Fruit fly (Drosophila melanogaster) whole organism, adult: ENCODE measurements around the gene futsch.

Experiments used
- CG11617 ChIP-seq: fragments of 200-800 bp; sonication (Bioruptor generic); optimal IDR thresholded peaks from 2 replicates; lab custom pipeline; 2017; ENCODE audit warnings: mild to moderate bottlenecking, missing biosample characterization, missing genetic modification reagents, missing genetic modification characterization
- CG12768 ChIP-seq: fragments of 200-800 bp; sonication (Bioruptor generic); optimal IDR thresholded peaks from 2 replicates; lab custom pipeline; 2017; ENCODE audit warnings: missing biosample characterization, missing genetic modification characterization, mild to moderate bottlenecking, moderate library complexity, missing genetic modification reagents
- CG14711 ChIP-seq: fragments of 200-800 bp; sonication (Bioruptor generic); optimal IDR thresholded peaks from 2 replicates; lab custom pipeline; 2018; ENCODE audit warnings: missing biosample characterization, mild to moderate bottlenecking, missing genetic modification characterization, moderate library complexity
- CG1620 ChIP-seq: fragments of 200-800 bp; sonication (Bioruptor generic); optimal IDR thresholded peaks from 2 replicates; lab custom pipeline; 2016; ENCODE audit warnings: missing biosample characterization, missing genetic modification characterization
- CG33017 ChIP-seq: fragments of 200-800 bp; sonication (Bioruptor generic); optimal IDR thresholded peaks from 2 replicates; lab custom pipeline; 2018; ENCODE audit warnings: missing biosample characterization, mild to moderate bottlenecking, missing genetic modification characterization, moderate library complexity
- CG5204 ChIP-seq: fragments of 200-800 bp; sonication (Bioruptor generic); optimal IDR thresholded peaks from 2 replicates; lab custom pipeline; 2016; ENCODE audit warnings: missing biosample characterization, missing genetic modification characterization
- CG7045 ChIP-seq: fragments of 200-800 bp; sonication (Bioruptor generic); optimal IDR thresholded peaks from 2 replicates; lab custom pipeline; 2017; ENCODE audit warnings: missing biosample characterization, mild to moderate bottlenecking, missing genetic modification characterization
- CG7101 ChIP-seq: fragments of 200-800 bp; sonication (Bioruptor generic); optimal IDR thresholded peaks from 2 replicates; lab custom pipeline; 2018; ENCODE audit warnings: missing biosample characterization, mild to moderate bottlenecking, missing genetic modification characterization, moderate library complexity
- Clk ChIP-seq: fragments of 200-800 bp; sonication (Bioruptor generic); optimal IDR thresholded peaks from 2 replicates; lab custom pipeline; 2017; ENCODE audit warnings: missing biosample characterization, missing genetic modification characterization
- Crg-1 ChIP-seq: fragments of 200-800 bp; sonication (Bioruptor generic); optimal IDR thresholded peaks from 2 replicates; lab custom pipeline; 2016; ENCODE audit warnings: missing biosample characterization, missing genetic modification characterization
- Hr96 ChIP-seq: fragments of 200-800 bp; sonication (Bioruptor generic); optimal IDR thresholded peaks from 2 replicates; lab custom pipeline; 2016; ENCODE audit warnings: missing biosample characterization, missing genetic modification characterization
- Mnt ChIP-seq: fragments of 200-800 bp; sonication (Bioruptor generic); optimal IDR thresholded peaks from 2 replicates; lab custom pipeline; 2016; ENCODE audit warnings: missing biosample characterization, mild to moderate bottlenecking, missing genetic modification characterization
- bab1 ChIP-seq: fragments of 200-800 bp; sonication (Bioruptor generic); optimal IDR thresholded peaks from 3 replicates; lab custom pipeline; 2019; ENCODE audit warnings: missing biosample characterization, mild to moderate bottlenecking, missing genetic modification characterization, moderate library complexity
- cic ChIP-seq: fragments of 200-800 bp; sonication (Bioruptor generic); optimal IDR thresholded peaks from 2 replicates; lab custom pipeline; 2017; ENCODE audit warnings: missing biosample characterization, mild to moderate bottlenecking, missing genetic modification characterization, moderate library complexity
- cnc ChIP-seq, 2 experiments: fragments of >200 bp; optimal IDR thresholded peaks; 2 replicates each; lab custom pipeline; 2017
- kay ChIP-seq: fragments of 200-800 bp; sonication (Bioruptor generic); peaks from one replicate; lab custom pipeline; 2016; ENCODE audit warnings: missing biosample characterization, missing genetic modification characterization, borderline replicate concordance
- ovo ChIP-seq: fragments of 200-800 bp; sonication (Bioruptor generic); optimal IDR thresholded peaks from 2 replicates; lab custom pipeline; 2016; ENCODE audit warnings: missing biosample characterization, missing genetic modification characterization
- pad ChIP-seq: fragments of 200-800 bp; sonication (Bioruptor generic); optimal IDR thresholded peaks from 3 replicates; lab custom pipeline; 2017; ENCODE audit warnings: missing biosample characterization, missing genetic modification characterization, mild to moderate bottlenecking, moderate library complexity, missing genetic modification reagents
- tj ChIP-seq: fragments of 200-800 bp; sonication (Bioruptor generic); optimal IDR thresholded peaks from 3 replicates; lab custom pipeline; 2017; ENCODE audit warnings: missing biosample characterization, mild to moderate bottlenecking, missing genetic modification characterization, moderate library complexity
- toe ChIP-seq: fragments of 200-800 bp; sonication (Bioruptor generic); optimal IDR thresholded peaks from 2 replicates; lab custom pipeline; 2016; ENCODE audit warnings: missing biosample characterization, missing genetic modification characterization

Gene futsch

DNA sequence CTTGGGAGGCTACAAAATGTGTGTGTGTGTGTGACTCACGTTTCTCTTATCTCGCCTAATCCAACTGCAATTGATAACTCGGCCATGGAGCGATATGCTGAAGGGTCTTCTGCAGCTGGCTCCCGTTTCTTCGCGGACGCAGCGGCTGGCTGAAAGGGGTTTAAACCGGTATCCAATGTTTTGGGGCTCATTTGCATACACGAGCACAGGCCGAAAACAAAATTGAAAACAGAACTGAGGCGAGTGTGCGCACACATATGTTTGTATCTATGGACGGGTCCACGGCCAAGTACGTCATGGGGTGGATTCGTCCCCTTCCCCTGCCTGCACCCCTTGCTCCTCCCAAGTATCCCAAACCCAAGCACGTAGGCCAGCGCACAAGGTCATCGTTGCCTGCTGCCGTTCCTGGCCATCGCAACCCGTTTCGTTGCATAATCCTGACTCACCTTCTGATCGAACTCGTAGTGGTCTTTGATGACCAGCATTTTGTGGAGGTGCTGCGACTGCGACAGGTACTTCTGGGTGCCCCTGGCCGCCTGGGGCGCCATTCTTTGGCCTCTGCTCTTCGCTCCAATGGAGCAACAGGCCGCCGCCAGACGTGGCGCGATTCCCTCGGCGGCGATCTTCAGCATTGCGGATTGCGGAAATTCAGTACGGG, 29.0 kb upstream of the futsch start:
- TF ChIP-seq bab1 (GFP tag; lab: Kevin White, UChicago) (no peak), cnc (optimal IDR thresholded peaks at IDR 0.05; lab: Kevin White, UChicago) (peak in 1 of 2 experiments; percentile 11), pad (no peak), CG33017 (tag; lab: Kevin White, UChicago) (no peak), tj (GFP tag; lab: Kevin White, UChicago) (no peak), CG12768 (GFP tag; lab: Kevin White, UChicago) (no peak)

DNA sequence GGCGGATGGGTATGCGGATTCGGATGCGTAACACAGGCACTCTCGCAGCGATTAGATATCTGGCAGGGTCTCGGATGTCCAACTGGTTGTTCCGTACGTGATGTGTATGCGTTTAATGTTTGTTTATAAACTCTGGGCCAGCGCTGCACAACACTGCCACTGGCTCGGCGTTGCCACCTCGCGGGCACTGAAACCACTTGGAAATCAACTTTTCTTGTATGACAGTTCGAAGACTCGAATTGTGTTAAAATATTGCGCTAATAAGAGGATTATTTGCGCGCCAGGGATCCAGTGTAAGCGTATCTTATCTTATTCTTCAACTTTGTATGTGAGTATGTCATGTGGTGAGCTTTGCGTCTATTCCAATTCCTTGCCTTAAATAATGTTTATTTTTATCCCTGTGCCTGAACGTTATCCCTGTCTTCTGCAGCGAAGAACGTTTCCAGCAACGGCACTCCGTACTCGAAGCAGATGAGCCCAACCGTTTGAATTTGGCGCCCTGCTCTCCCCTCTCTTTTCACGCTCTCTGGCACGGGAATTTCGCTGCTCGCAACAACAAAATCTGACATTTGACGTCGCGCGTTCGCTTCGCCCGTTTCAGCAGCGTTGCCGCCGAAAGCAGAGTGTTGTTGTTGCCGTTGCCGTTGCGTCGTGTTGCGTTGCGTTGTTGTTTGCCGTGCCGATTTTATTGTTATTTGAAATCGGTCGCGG, 28.4 kb upstream of the futsch start, which contains the start of the genes CG3719 and CG32813:
Gene CG3719, minus strand, starts transcription at position 131 of the 711 bp plus-strand sequence.
Gene CG32813, plus strand, starts transcription at position 565 of the 711 bp plus-strand sequence.
- TF ChIP-seq ovo, result no peak
- peak; percentile 41 for TF ChIP-seq CG14711
- TF ChIP-seq CG7101, result peak; percentile 44
- peak; percentile 51 for TF ChIP-seq pad
- peak; percentile 21 for TF ChIP-seq tj (GFP tag; lab: Kevin White, UChicago)
- no peak for TF ChIP-seq cic (GFP tag; lab: Kevin White, UChicago)
- TF ChIP-seq Crg-1, result peak; percentile 82
- peak; percentile 43 for TF ChIP-seq bab1 (GFP tag; lab: Kevin White, UChicago)
- peak; percentile 73 for TF ChIP-seq CG1620 (GFP tag; lab: Kevin White, UChicago)
- peak; percentile 52 for TF ChIP-seq Mnt (GFP tag; lab: Kevin White, UChicago)
- peak; percentile 14 for TF ChIP-seq CG11617 (GFP tag; lab: Kevin White, UChicago)
- TF ChIP-seq CG7045 (GFP tag; lab: Kevin White, UChicago), result no peak

DNA sequence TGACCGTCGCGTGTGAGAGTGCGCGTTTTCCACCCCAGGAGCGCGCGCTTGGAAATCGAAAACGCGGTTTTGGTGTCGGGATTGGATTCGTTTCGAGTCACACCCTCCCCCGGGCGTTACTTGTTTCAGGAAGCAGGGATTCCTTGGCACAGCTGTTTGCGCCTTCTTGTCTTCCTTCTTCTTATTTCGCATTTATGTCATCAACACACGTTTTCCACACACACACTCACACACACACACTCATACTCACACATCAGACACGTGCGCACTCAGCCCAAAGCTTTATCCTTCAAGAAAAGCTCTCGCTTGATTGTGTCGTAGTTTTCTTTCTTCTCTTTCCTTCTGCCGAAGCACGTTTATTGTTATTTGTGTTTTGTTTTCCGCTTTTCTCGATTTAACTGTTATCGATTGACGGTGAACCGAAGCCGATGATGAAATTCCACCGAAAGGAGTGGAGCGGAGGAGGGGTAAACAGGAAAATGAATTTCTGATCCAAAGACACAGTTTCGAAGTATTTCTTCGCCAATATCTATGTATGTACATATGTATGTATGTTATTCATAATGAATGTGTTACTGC, 27.4 kb upstream of the futsch start:
- peak; percentile 34 for TF ChIP-seq Mnt (GFP tag; lab: Kevin White, UChicago)
- TF ChIP-seq Hr96 (GFP tag; lab: Kevin White, UChicago), result no peak
- no peak for TF ChIP-seq CG14711
- no peak for TF ChIP-seq CG12768 (GFP tag; lab: Kevin White, UChicago)
- TF ChIP-seq CG33017 (tag; lab: Kevin White, UChicago), result no peak
- no peak for TF ChIP-seq kay
- TF ChIP-seq pad, result no peak
- TF ChIP-seq CG1620 (GFP tag; lab: Kevin White, UChicago), result no peak

DNA sequence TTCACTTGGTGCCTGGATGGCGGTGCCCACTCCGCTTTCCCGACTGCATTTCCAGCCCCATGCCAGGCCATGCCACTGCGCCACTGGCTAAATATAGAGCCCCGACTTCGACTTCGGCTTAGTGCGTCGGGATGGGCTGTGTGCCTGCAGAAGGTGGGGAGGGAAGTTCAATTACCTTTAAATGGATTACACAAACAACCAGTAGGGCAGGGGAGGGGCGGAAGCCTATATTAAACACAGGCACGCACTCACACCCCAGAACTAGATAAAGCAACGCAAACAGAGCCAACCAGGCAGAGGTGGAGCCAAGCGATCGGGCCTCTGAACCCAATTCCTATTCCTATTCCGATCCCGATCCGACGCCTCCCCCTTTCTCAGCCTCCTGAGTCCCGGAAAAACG, 26.4 kb upstream of the futsch start:
- TF ChIP-seq Crg-1 (no peak), Hr96 (GFP tag; lab: Kevin White, UChicago) (no peak), cnc (optimal IDR thresholded peaks at IDR 0.05; lab: Kevin White, UChicago) (no peak), CG5204 (no peak), CG7101 (no peak), cic (GFP tag; lab: Kevin White, UChicago) (no peak), CG33017 (tag; lab: Kevin White, UChicago) (no peak), bab1 (GFP tag; lab: Kevin White, UChicago) (no peak), kay (no peak), CG12768 (GFP tag; lab: Kevin White, UChicago) (no peak), Mnt (GFP tag; lab: Kevin White, UChicago) (no peak), pad (no peak), toe (no peak), CG7045 (GFP tag; lab: Kevin White, UChicago) (no peak), Clk (no peak), CG11617 (GFP tag; lab: Kevin White, UChicago) (no peak)

DNA sequence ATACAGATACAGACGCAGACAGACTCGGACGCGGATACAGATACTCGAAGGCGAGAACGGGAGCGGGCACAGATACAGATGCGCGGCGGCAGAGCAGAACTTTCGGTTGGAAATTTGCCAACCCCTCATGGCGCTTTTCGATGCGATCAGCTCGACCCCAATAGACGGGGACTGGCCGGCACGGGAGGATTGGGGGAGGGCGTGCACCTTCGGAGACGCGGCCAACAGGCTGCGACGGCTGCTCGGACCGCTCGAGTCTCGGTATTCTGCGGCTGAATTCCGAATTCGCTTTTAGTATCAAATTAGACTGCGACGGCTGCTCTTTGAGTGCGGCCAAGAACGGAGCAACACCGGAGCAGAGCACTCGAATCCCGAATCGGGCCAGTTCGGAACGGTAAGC, 24.6 kb upstream of the futsch start:
- peak; percentile 33 for TF ChIP-seq pad
- no peak for TF ChIP-seq CG12768 (GFP tag; lab: Kevin White, UChicago)
- TF ChIP-seq Mnt (GFP tag; lab: Kevin White, UChicago), result peak; percentile 2
- no peak for TF ChIP-seq bab1 (GFP tag; lab: Kevin White, UChicago)

DNA sequence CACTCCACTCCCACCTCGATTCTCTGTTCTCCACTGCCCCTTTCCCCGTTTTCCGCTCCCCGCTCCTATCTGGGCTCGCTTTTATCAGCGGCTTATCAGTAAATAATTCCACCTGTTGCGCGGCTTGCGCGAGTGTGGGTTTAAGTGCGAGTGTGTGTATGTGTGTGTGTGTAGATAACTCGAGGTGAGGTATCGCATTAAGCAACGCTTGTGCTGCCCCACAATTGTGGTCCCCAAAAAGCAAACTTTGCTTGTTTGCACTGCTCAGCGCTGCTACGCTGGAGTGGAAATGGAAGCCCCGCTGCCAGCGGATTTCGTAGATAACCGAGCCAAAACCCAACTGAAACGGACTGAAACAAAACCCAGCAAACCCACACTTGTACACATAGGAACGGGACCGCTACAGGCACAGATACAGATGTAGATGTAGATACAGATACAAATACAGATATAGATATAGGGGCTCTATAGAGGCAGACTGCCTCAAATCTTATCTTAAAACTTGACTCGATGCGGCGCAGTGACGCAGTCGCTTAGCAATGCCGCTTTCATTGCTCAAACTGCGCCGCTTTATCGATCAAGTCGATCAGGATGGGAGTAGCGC, 21.6 kb upstream of the futsch start:
- TF ChIP-seq Mnt (GFP tag; lab: Kevin White, UChicago) (peak; percentile 31), CG1620 (GFP tag; lab: Kevin White, UChicago) (no peak), pad (peak; percentile 8), tj (GFP tag; lab: Kevin White, UChicago) (peak; percentile 64), CG12768 (GFP tag; lab: Kevin White, UChicago) (peak; percentile 16), CG11617 (GFP tag; lab: Kevin White, UChicago) (no peak)
